Worm (Caenorhabditis elegans): Measurements from ENCODE around the gene swd-2.2.

The swd-2.2 gene

DNA sequence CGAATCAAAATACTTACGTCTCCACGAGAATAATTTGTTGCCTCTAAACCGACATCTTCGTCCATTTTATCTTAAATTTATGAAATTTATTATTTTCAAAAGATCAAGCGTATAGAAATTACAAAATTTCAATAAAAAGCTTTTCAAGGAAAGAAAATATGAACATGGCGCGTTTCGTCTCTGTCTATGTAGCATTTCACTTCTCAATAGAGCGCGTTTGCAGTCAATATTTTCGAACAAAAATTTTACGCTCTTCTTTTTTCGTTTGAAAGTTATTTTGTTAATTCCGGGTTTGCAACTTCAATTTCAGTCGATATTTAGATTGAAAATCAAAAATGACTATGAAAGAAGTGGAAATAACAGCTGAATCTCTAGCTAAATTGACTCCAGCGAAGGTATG is at the start of gene swd-2.2, which contains the start of gene hcf-1:
TSS of gene swd-2.2 (plus strand) at position 206 of the 400 bp plus-strand sequence.
TSS of gene hcf-1 (minus strand) at position 70 of the 400 bp plus-strand sequence.
- TF ChIP-seq daf-12 (tag; optimal IDR thresholded peaks at IDR 0.05) (no peak), daf-19 (GFP tag; conservative IDR thresholded peaks at IDR 0.05) (no peak), unc-130 (GFP tag; optimal IDR thresholded peaks at IDR 0.05) (no peak), zfp-3 (GFP tag; conservative IDR thresholded peaks at IDR 0.05) (no peak), snpc-4 (tag; optimal IDR thresholded peaks at IDR 0.05) (no peak), attf-4 (tag; optimal IDR thresholded peaks at IDR 0.05) (no peak), R02D3.7 (tag; optimal IDR thresholded peaks at IDR 0.05) (no peak), nhr-76 (tag; optimal IDR thresholded peaks at IDR 0.05) (no peak), ceh-32 (tag; optimal IDR thresholded peaks at IDR 0.05; ENCODE audit: poor library complexity) (no peak), T20F7.1 (GFP tag; optimal IDR thresholded peaks at IDR 0.05) (peak; percentile 47), aha-1 (tag) (peak; percentile 50), cey-2 (tag; optimal IDR thresholded peaks at IDR 0.05; ENCODE audit: borderline replicate concordance, insufficient read depth) (no peak), Y105C5A.15 (GFP tag; IDR thresholded peaks at IDR 0.05) (no peak), unc-39 (tag; optimal IDR thresholded peaks at IDR 0.05) (no peak), mep-1 (tag; optimal IDR thresholded peaks at IDR 0.05) (no peak), lsy-2 (tag; optimal IDR thresholded peaks at IDR 0.05) (peak in 1 of 2 experiments; percentile 63), mdl-1 (tag; optimal IDR thresholded peaks at IDR 0.05) (no peak), dmd-8 (GFP tag; IDR thresholded peaks at IDR 0.05) (no peak), mxl-2 (GFP tag; conservative IDR thresholded peaks at IDR 0.05) (no peak), dpl-1 (GFP tag; optimal IDR thresholded peaks at IDR 0.05) (peak; percentile 58), vab-7 (GFP tag; IDR thresholded peaks at IDR 0.05) (no peak), F10B5.3 (tag; optimal IDR thresholded peaks at IDR 0.05) (no peak), daf-8 (GFP tag; IDR thresholded peaks at IDR 0.05) (no peak), mdt-29 (GFP tag; IDR thresholded peaks at IDR 0.05) (no peak), lin-38 (GFP tag; IDR thresholded peaks at IDR 0.05) (peak; percentile 93), ztf-11 (tag; optimal IDR thresholded peaks at IDR 0.05) (no peak), ceh-62 (tag; optimal IDR thresholded peaks at IDR 0.05) (no peak), mes-2 (tag; optimal IDR thresholded peaks at IDR 0.05; ENCODE audit: poor library complexity, severe bottlenecking) (peak; percentile 43), duxl-1 (tag; optimal IDR thresholded peaks at IDR 0.05; ENCODE audit: poor library complexity) (no peak), nhr-28 (tag; optimal IDR thresholded peaks at IDR 0.05) (peak; percentile 22), nhr-77 (tag; optimal IDR thresholded peaks at IDR 0.05) (peak; percentile 8), zip-2 (tag; optimal IDR thresholded peaks at IDR 0.05) (no peak)

ce11 chrIV:7724912-7725311 is 49.3 kb upstream of the swd-2.2 start:
- TF ChIP-seq nhr-42 (GFP tag; IDR thresholded peaks at IDR 0.05) (no peak), aha-1 (tag) (peak; percentile 69), unc-62 (GFP tag; optimal IDR thresholded peaks at IDR 0.05 in 1 of 2) (peak in 1 of 2 experiments; percentile 14), unc-62 (tag; optimal IDR thresholded peaks at IDR 0.05) (no peak)

DNA sequence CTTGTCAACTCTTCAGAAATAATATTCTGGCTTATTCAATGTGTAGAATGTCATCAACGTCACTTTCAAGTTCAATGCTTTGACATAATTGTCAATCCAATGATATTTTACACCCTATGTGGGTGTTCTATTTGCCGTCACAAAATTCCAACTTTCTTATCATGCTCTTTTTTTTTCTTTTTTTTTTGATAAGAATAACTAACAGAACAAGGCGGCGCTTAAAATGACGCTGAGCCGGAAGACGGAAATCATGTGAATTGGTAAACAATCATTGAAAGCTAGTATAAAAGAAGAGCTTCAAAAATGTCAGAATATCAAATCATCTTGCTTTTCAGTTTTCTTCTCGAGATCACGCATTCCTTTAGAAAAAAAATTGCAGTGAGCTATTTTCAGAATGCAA is 47.9 kb upstream of the swd-2.2 start, which contains the start of gene C50F7.5:
TSS of gene C50F7.5 (plus strand) at position 395 of the 400 bp plus-strand sequence.
- TF ChIP-seq dve-1 (tag; optimal IDR thresholded peaks at IDR 0.05; ENCODE audit: insufficient read depth): peak; percentile 40
- TF ChIP-seq pqm-1 (tag; optimal IDR thresholded peaks at IDR 0.05): peak; percentile 68
- TF ChIP-seq ZK546.5 (tag; optimal IDR thresholded peaks at IDR 0.05): no peak

DNA sequence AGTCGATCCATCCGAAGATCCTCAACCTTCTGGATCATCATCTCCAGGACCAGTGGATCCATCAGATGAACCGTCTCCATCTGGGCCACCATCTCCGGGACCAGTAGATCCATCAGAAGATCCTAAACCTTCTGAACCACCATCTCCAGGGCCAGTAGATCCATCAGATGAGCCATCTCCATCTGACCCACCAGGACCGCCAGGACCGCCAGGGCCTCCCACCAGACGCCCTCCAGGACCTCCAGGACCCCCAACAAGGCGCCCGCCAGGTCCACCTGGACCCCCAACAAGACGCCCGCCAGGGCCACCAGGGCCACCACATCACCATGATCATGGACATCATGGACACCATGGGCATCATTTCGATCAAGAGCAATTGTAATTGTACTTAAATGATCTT is 47.0 kb upstream of the swd-2.2 start:
- 0 out of 2 replicates have a peak, but pooled peaks have one; percentile 21 for TF ChIP-seq Y48G9A.11 (GFP tag; IDR thresholded peaks at IDR 0.05)
- TF ChIP-seq zip-2 (tag; optimal IDR thresholded peaks at IDR 0.05): no peak
- peak; percentile 87 for TF ChIP-seq aha-1 (tag)
- no peak for TF ChIP-seq spr-1 (tag; optimal IDR thresholded peaks at IDR 0.05)
- TF ChIP-seq lir-3 (tag; optimal IDR thresholded peaks at IDR 0.05): no peak
- TF ChIP-seq saeg-2 (GFP tag; IDR thresholded peaks at IDR 0.05): 0 out of 2 replicates have a peak, but pooled peaks have one; percentile 22
- peak; percentile 95 for TF ChIP-seq set-16 (GFP tag; IDR thresholded peaks at IDR 0.05)

Measured in whole organism, L4 larva.